Worm (Caenorhabditis elegans) whole organism, L1 larva: Measurements from ENCODE around the gene ZK622.1.

Experiments
- blmp-1 ChIP-seq: fragments of 150-350 bp; optimal IDR thresholded peaks from 2 replicates; lab custom pipeline; 2014; ENCODE audit warnings: missing biosample characterization, missing genetic modification characterization
- ceh-63 ChIP-seq: fragments of 200-800 bp; sonication (Bioruptor generic); optimal IDR thresholded peaks from 2 replicates; lab custom pipeline; 2018; ENCODE audit warnings: mild to moderate bottlenecking, missing genetic modification characterization, missing compliant biosample characterization
- ceh-82 ChIP-seq, 3 experiments: fragments of 150-350 bp in 1 of 3; sonication (generic microtip) in 2 of 3; optimal IDR thresholded peaks; 2 replicates each; lab custom pipeline; 2014 to 2017; ENCODE audit warnings: missing biosample characterization in 3 of 3, missing genetic modification characterization in 3 of 3
- ets-5 ChIP-seq: fragments of 200-800 bp; sonication (Bioruptor generic); IDR thresholded peaks from 2 replicates; pipeline ENCODE4 v1.3.6; 2022; ENCODE audit warnings: missing genetic modification characterization, missing compliant biosample characterization
- pax-3 ChIP-seq: fragments of 200-800 bp; sonication (Bioruptor generic); optimal IDR thresholded peaks from 2 replicates; lab custom pipeline; 2018; ENCODE audit warnings: mild to moderate bottlenecking, missing genetic modification characterization, moderate library complexity, missing compliant biosample characterization

- peak in 2 of 3 experiments; percentile 40 to 55 for TF ChIP-seq ceh-82 (tag; optimal IDR thresholded peaks at IDR 0.05; lab: Kevin White, UChicago)
- TF ChIP-seq pax-3 (tag; lab: Kevin White, UChicago), result peak; percentile 56
- TF ChIP-seq blmp-1 (tag; lab: Kevin White, UChicago), result peak; percentile 94
- no peak for TF ChIP-seq ets-5 (GFP tag; lab: Robert Waterston, UW)
- TF ChIP-seq ceh-63 (GFP tag; lab: Kevin White, UChicago), result no peak
Measured at ce11 chrII:5330206-5330686, 36.6 kb downstream of the ZK622.1 start.
